Fruit fly (Drosophila melanogaster) Kc167 (cell line): ENCODE data around the gene CG10958.

Experiments
- Myc ChIP-seq: fragments of >200 bp; optimal IDR thresholded peaks from 2 replicates; lab custom pipeline; 2017; ENCODE audit warnings: missing external identifiers
- Sin3A ChIP-seq: fragments of >200 bp; optimal IDR thresholded peaks from 2 replicates; lab custom pipeline; 2018; ENCODE audit warnings: missing external identifiers
- psq ChIP-seq: fragments of >200 bp; optimal IDR thresholded peaks from 2 replicates; lab custom pipeline; 2017; ENCODE audit warnings: missing external identifiers

- TF ChIP-seq Myc (lab: Kevin White, UChicago) (no peak), psq (lab: Kevin White, UChicago) (no peak), Sin3A (lab: Kevin White, UChicago) (no peak)
Observed at dm6 chrX:8140707-8141106, 8.6 kb downstream of the CG10958 start.
